Worm (Caenorhabditis elegans): Measurements from ENCODE around the gene D1086.21.

- TF ChIP-seq tbx-2 (tag; optimal IDR thresholded peaks at IDR 0.05): peak; percentile 31
- no peak for TF ChIP-seq lin-13 (GFP tag; optimal IDR thresholded peaks at IDR 0.05)
- peak; percentile 75 for TF ChIP-seq lin-39 (tag; optimal IDR thresholded peaks at IDR 0.05)
- no peak for TF ChIP-seq mab-9 (GFP tag; IDR thresholded peaks at IDR 0.05)
- TF ChIP-seq unc-130 (tag; optimal IDR thresholded peaks at IDR 0.05): no peak
- TF ChIP-seq nhr-11 (tag; optimal IDR thresholded peaks at IDR 0.05): no peak
These were observed 27.9 kb downstream of the D1086.21 start, which contains the start of gene D1086.3 for ce11 chrV:14092403-14092802.
